Worm (Caenorhabditis elegans) whole organism, midembryonic: ENCODE data around the gene srh-240.

Experiments used
- cog-1 ChIP-seq: sonication (generic microtip); optimal IDR thresholded peaks from 2 replicates; lab custom pipeline; 2016; ENCODE audit warnings: missing genetic modification characterization, missing compliant biosample characterization
- ref-1 ChIP-seq: fragments of 200-800 bp; sonication (Bioruptor generic); conservative IDR thresholded peaks from 2 replicates; pipeline ENCODE4 v1.3.6; 2022; ENCODE audit warnings: missing genetic modification reagents, missing genetic modification characterization, missing compliant biosample characterization

DNA sequence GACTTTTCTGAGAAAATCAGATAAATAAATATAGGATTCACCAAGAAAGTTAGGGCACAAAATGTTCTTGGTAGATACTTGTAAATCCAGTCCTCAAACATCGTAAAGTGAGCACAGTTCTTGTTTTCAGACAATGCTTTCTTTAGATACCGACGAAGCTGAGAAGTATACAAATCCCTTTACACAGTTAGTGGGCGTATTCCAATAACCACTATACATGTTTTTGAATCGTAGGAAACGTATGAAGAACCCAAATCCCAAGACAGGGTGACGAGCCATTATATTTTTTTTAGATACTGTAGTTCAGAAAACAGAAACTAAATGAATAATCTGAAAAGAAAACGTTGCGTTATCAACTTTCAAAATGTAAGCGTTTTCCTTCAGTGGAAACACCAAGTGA lies 19.2 kb upstream of the srh-240 start, which contains the start of gene srj-44:
- TF ChIP-seq cog-1 (tag; lab: Kevin White, UChicago) (no peak), ref-1 (GFP tag; lab: Robert Waterston, UW) (no peak)
